Fruit fly (Drosophila melanogaster) Kc167 (cell line): Measurements from ENCODE around the gene Mst57Db.

Experiments used
- Sin3A ChIP-seq: fragments of >200 bp; optimal IDR thresholded peaks from 2 replicates; lab custom pipeline; 2018; ENCODE audit warnings: missing external identifiers
- h ChIP-seq: fragments of >200 bp; optimal IDR thresholded peaks from 3 replicates; lab custom pipeline; 2018; ENCODE audit warnings: missing external identifiers
- psq ChIP-seq: fragments of >200 bp; optimal IDR thresholded peaks from 2 replicates; lab custom pipeline; 2017; ENCODE audit warnings: missing external identifiers
- ttk ChIP-seq: sonication (Bioruptor generic); optimal IDR thresholded peaks from 2 replicates; lab custom pipeline; 2017; ENCODE audit warnings: missing external identifiers

DNA sequence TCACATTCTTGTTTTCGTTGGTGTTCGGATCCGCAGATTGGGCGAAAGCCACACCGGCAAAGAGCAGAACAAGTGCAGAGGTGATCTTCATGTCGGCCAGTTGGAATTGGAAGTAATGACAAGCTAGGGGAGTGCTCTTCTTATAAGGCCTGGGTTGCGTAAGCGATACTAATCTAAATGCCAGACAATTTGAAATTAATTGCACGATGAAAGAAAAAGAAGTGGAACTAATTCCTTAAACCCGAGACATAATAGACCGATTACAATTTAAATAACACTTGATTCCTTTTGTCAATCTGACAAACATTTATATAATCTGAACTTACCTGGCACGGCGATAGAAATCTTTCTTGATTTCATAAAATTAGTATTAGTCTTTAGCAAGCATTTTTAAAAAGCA is at the start of gene Mst57Db:
- TF ChIP-seq Sin3A (lab: Kevin White, UChicago) (no peak), ttk (lab: Kevin White, UChicago) (no peak), psq (lab: Kevin White, UChicago) (no peak), h (no peak)
